Worm (Caenorhabditis elegans) whole organism, L4/young adult: ENCODE results near the gene nmat-1.

Source experiments
- dao-5 ChIP-seq: sonication (generic microtip); optimal IDR thresholded peaks from 2 replicates; lab custom pipeline; 2016; ENCODE audit warnings: missing genotype, missing genetic modification characterization, moderate library complexity, missing compliant biosample characterization
- him-1 ChIP-seq: sonication (generic microtip); optimal IDR thresholded peaks from 2 replicates; lab custom pipeline; 2016; ENCODE audit warnings: missing genotype, missing genetic modification reagents, missing genetic modification characterization, missing compliant biosample characterization

ce11 chrX:11964555-11964954 lies 53.3 kb downstream of the nmat-1 start:
- TF ChIP-seq him-1 (tag; lab: Kevin White, UChicago) (no peak), dao-5 (tag; lab: Kevin White, UChicago) (no peak)
